Worm (Caenorhabditis elegans): Measurements from ENCODE around the gene mrpl-1.

DNA sequence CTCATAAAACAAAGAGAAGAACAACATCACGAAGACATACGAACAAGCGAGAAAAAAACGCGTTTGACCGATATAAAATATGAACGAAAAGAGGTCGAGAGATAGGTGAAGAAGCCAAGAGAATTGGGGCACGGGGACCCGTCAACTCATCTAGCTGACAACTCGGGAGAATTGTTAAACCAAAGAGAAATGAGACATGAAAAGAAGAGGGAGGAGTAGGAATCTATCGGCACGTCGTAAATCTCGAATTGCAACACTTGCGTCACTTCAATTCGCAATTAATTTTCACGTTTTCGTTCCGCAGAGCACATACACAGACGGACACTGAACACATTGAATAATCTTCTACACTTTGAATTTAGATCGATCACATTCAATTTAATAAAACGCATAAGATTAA lies 14.1 kb upstream of the mrpl-1 start:
- TF ChIP-seq klf-2 (GFP tag; conservative IDR thresholded peaks at IDR 0.05) = no peak
- no peak for TF ChIP-seq ztf-23 (GFP tag; IDR thresholded peaks at IDR 0.05)
- TF ChIP-seq flt-1 (GFP tag; IDR thresholded peaks at IDR 0.05) = no peak
- TF ChIP-seq ref-1 (GFP tag; conservative IDR thresholded peaks at IDR 0.05) = no peak
- no peak for TF ChIP-seq med-1 (GFP tag; optimal IDR thresholded peaks at IDR 0.05; ENCODE audit: insufficient read depth)
- no peak for TF ChIP-seq ztf-29 (GFP tag; IDR thresholded peaks at IDR 0.05)
- TF ChIP-seq tab-1 (GFP tag; IDR thresholded peaks at IDR 0.05) = no peak
- TF ChIP-seq T22C8.4 (GFP tag; IDR thresholded peaks at IDR 0.05) = no peak
- no peak for TF ChIP-seq cog-1 (tag; optimal IDR thresholded peaks at IDR 0.05)
